Fruit fly (Drosophila melanogaster) S2 (cell line): ENCODE measurements around the gene Uba2.

Experiments
- CG8478 ChIP-seq: fragments of >200 bp; optimal IDR thresholded peaks from 2 replicates; lab custom pipeline; 2018
- CTCF ChIP-seq, 2 experiments: fragments of >200 bp; optimal IDR thresholded peaks; 2 replicates each; lab custom pipeline; 2018

dm6 chr3L:8080790-8081189 lies 46.8 kb downstream of the Uba2 start:
- TF ChIP-seq CTCF (optimal IDR thresholded peaks at IDR 0.05; lab: Kevin White, UChicago): no peak
- TF ChIP-seq CG8478 (lab: Kevin White, UChicago): no peak
